Worm (Caenorhabditis elegans) whole organism, L1 larva: ENCODE results near the gene cec-4.

Experiments
- C04F5.9 ChIP-seq: sonication (generic microtip); optimal IDR thresholded peaks from 2 replicates; lab custom pipeline; 2016; ENCODE audit warnings: missing genetic modification characterization, missing compliant biosample characterization
- C34B4.2 ChIP-seq: sonication (generic microtip); optimal IDR thresholded peaks from 2 replicates; lab custom pipeline; 2017; ENCODE audit warnings: mild to moderate bottlenecking, missing genetic modification characterization, missing compliant biosample characterization
- F16B12.6 ChIP-seq: fragments of 150-350 bp; optimal IDR thresholded peaks from 2 replicates; lab custom pipeline; 2014; ENCODE audit warnings: missing biosample characterization, missing genetic modification characterization
- aly-2 ChIP-seq: fragments of 150-350 bp; optimal IDR thresholded peaks from 2 replicates; lab custom pipeline; 2014; ENCODE audit warnings: missing biosample characterization, missing genetic modification characterization
- ceh-63 ChIP-seq: fragments of 200-800 bp; sonication (Bioruptor generic); optimal IDR thresholded peaks from 2 replicates; lab custom pipeline; 2018; ENCODE audit warnings: mild to moderate bottlenecking, missing genetic modification characterization, missing compliant biosample characterization
- ceh-8 ChIP-seq: fragments of 200-800 bp; sonication (Bioruptor generic); optimal IDR thresholded peaks from 2 replicates; lab custom pipeline; 2018; ENCODE audit warnings: mild to moderate bottlenecking, missing genetic modification characterization, moderate library complexity, missing compliant biosample characterization
- ceh-90 ChIP-seq: sonication (generic microtip); optimal IDR thresholded peaks from 2 replicates; lab custom pipeline; 2016; ENCODE audit warnings: missing genetic modification characterization, missing compliant biosample characterization
- ces-1 ChIP-seq: fragments of 150-350 bp; optimal IDR thresholded peaks from 2 replicates; lab custom pipeline; 2014; ENCODE audit warnings: missing biosample characterization, missing genetic modification reagents, missing genetic modification characterization
- dsc-1 ChIP-seq: sonication (generic microtip); optimal IDR thresholded peaks from 2 replicates; lab custom pipeline; 2016; ENCODE audit warnings: mild to moderate bottlenecking, missing genetic modification characterization, missing compliant biosample characterization
- efl-1 ChIP-seq, 4 experiments: fragments of 150-350 bp; optimal IDR thresholded peaks in 3 of 4; peaks in 1 of 4; 1 replicate in 1 of 4; 2 replicates in 3 of 4; lab custom pipeline; 2014; ENCODE audit warnings: missing biosample characterization in 2 of 4, missing genetic modification characterization in 2 of 4, missing genetic modification reagents in 2 of 4
- efl-3 ChIP-seq: fragments of 200-800 bp; sonication (Bioruptor generic); optimal IDR thresholded peaks from 2 replicates; lab custom pipeline; 2018; ENCODE audit warnings: mild to moderate bottlenecking, missing genetic modification characterization, missing compliant biosample characterization
- egl-27 ChIP-seq, 2 experiments: fragments of 150-350 bp in 1 of 2; sonication (generic microtip); optimal IDR thresholded peaks; 3 replicates each; lab custom pipeline; 2017 to 2018; ENCODE audit warnings: missing biosample characterization in 2 of 2, missing genetic modification characterization in 2 of 2, missing genetic modification reagents in 2 of 2
- elt-3 ChIP-seq, 6 experiments: fragments of 150-350 bp in 1 of 6; sonication (generic microtip); optimal IDR thresholded peaks; 2 replicates each; lab custom pipeline; 2017 to 2018; ENCODE audit warnings: missing biosample characterization in 6 of 6, missing genetic modification characterization in 6 of 6, inconsistent platforms in 1 of 6
- fkh-10 ChIP-seq: sonication (generic microtip); optimal IDR thresholded peaks from 2 replicates; lab custom pipeline; 2017; ENCODE audit warnings: missing biosample characterization, missing genetic modification reagents, missing genetic modification characterization
- fkh-4 ChIP-seq: sonication (generic microtip); optimal IDR thresholded peaks from 2 replicates; lab custom pipeline; 2016; ENCODE audit warnings: missing compliant biosample characterization, missing genetic modification characterization, borderline replicate concordance
- fkh-8 ChIP-seq: sonication (generic microtip); optimal IDR thresholded peaks from 2 replicates; lab custom pipeline; 2016; ENCODE audit warnings: mild to moderate bottlenecking, missing genetic modification characterization, missing compliant biosample characterization
- fos-1 ChIP-seq: fragments of 150-350 bp; optimal IDR thresholded peaks from 2 replicates; lab custom pipeline; 2014; ENCODE audit warnings: missing biosample characterization, missing genetic modification characterization
- hlh-17 ChIP-seq: fragments of 200-800 bp; sonication (Bioruptor generic); optimal IDR thresholded peaks from 2 replicates; lab custom pipeline; 2018; ENCODE audit warnings: missing genetic modification characterization, mild to moderate bottlenecking, missing compliant biosample characterization, moderate library complexity, borderline replicate concordance
- hlh-4 ChIP-seq: sonication (generic microtip); optimal IDR thresholded peaks from 2 replicates; lab custom pipeline; 2016; ENCODE audit warnings: mild to moderate bottlenecking, missing genetic modification characterization, missing compliant biosample characterization
- hpl-2 ChIP-seq: fragments of 150-350 bp; optimal IDR thresholded peaks from 2 replicates; lab custom pipeline; 2014; ENCODE audit warnings: missing biosample characterization, missing genetic modification reagents, missing genetic modification characterization
- isw-1 ChIP-seq: fragments of 200-800 bp; sonication (Bioruptor generic); IDR thresholded peaks from 2 replicates; pipeline ENCODE4 v1.3.6; 2022; ENCODE audit warnings: missing genetic modification characterization, missing compliant biosample characterization
- jun-1 ChIP-seq: fragments of 150-350 bp; optimal IDR thresholded peaks from 2 replicates; lab custom pipeline; 2014; ENCODE audit warnings: missing biosample characterization, missing genetic modification reagents, missing genetic modification characterization
- lin-13 ChIP-seq: fragments of 150-350 bp; optimal IDR thresholded peaks from 2 replicates; lab custom pipeline; 2014; ENCODE audit warnings: missing biosample characterization, missing genetic modification reagents, missing genetic modification characterization
- lin-15B ChIP-seq: fragments of 150-350 bp; sonication (generic microtip); optimal IDR thresholded peaks from 3 replicates; lab custom pipeline; 2014; ENCODE audit warnings: missing biosample characterization, missing genetic modification characterization
- lsy-2 ChIP-seq, 2 experiments: fragments of 150-350 bp; optimal IDR thresholded peaks; 2 replicates each; lab custom pipeline; 2014; ENCODE audit warnings: missing biosample characterization in 2 of 2, missing genetic modification characterization in 2 of 2
- mab-9 ChIP-seq: fragments of 200-800 bp; sonication (Bioruptor generic); IDR thresholded peaks from 2 replicates; pipeline ENCODE4 v1.3.6; 2022; ENCODE audit warnings: missing genetic modification reagents, missing genetic modification characterization, missing compliant biosample characterization
- nhr-19 ChIP-seq: fragments of 200-800 bp; sonication (Bioruptor generic); conservative IDR thresholded peaks from 2 replicates; pipeline ENCODE4 v1.3.6; 2022; ENCODE audit warnings: missing genetic modification characterization, missing compliant biosample characterization
- nhr-237 ChIP-seq: fragments of 150-350 bp; optimal IDR thresholded peaks from 2 replicates; lab custom pipeline; 2014; ENCODE audit warnings: missing biosample characterization, missing genetic modification characterization
- nhr-28 ChIP-seq: fragments of 150-350 bp; optimal IDR thresholded peaks from 2 replicates; lab custom pipeline; 2014; ENCODE audit warnings: missing biosample characterization, missing genetic modification characterization
- nhr-47 ChIP-seq: sonication (generic microtip); optimal IDR thresholded peaks from 2 replicates; lab custom pipeline; 2016; ENCODE audit warnings: mild to moderate bottlenecking, missing genetic modification characterization, moderate library complexity, missing compliant biosample characterization
- nhr-76 ChIP-seq: sonication (generic microtip); optimal IDR thresholded peaks from 2 replicates; lab custom pipeline; 2017; ENCODE audit warnings: missing biosample characterization, missing genetic modification characterization
- nhr-77 ChIP-seq: fragments of 150-350 bp; optimal IDR thresholded peaks from 2 replicates; lab custom pipeline; 2014; ENCODE audit warnings: missing biosample characterization, missing genetic modification characterization
- nhr-84 ChIP-seq: sonication (generic microtip); optimal IDR thresholded peaks from 2 replicates; lab custom pipeline; 2017; ENCODE audit warnings: missing biosample characterization, missing genetic modification characterization
- nhr-85 ChIP-seq: sonication (generic microtip); peaks from one replicate; lab custom pipeline; 2016; ENCODE audit warnings: missing genetic modification characterization, inconsistent platforms, missing compliant biosample characterization
- pag-3 ChIP-seq: sonication (generic microtip); optimal IDR thresholded peaks from 2 replicates; lab custom pipeline; 2017; ENCODE audit warnings: missing genetic modification characterization, mild to moderate bottlenecking, missing compliant biosample characterization, antibody characterized with exemption, borderline replicate concordance; ENCODE audit not compliant: insufficient read depth
- pax-3 ChIP-seq: fragments of 200-800 bp; sonication (Bioruptor generic); optimal IDR thresholded peaks from 2 replicates; lab custom pipeline; 2018; ENCODE audit warnings: mild to moderate bottlenecking, missing genetic modification characterization, moderate library complexity, missing compliant biosample characterization
- pqm-1 ChIP-seq: sonication (generic microtip); optimal IDR thresholded peaks from 3 replicates; lab custom pipeline; 2017; ENCODE audit warnings: missing biosample characterization, missing genetic modification characterization
- rnt-1 ChIP-seq: sonication (generic microtip); optimal IDR thresholded peaks from 2 replicates; lab custom pipeline; 2016; ENCODE audit warnings: mild to moderate bottlenecking, missing genetic modification characterization, moderate library complexity, missing compliant biosample characterization
- skn-1 ChIP-seq: fragments of 150-350 bp; optimal IDR thresholded peaks from 2 replicates; lab custom pipeline; 2014; ENCODE audit warnings: missing biosample characterization, missing genetic modification characterization
- snpc-4 ChIP-seq: fragments of 150-350 bp; optimal IDR thresholded peaks from 2 replicates; lab custom pipeline; 2014; ENCODE audit warnings: missing biosample characterization, missing genetic modification characterization
- sup-37 ChIP-seq: fragments of 200-800 bp; sonication (Bioruptor generic); optimal IDR thresholded peaks from 2 replicates; lab custom pipeline; 2018; ENCODE audit warnings: mild to moderate bottlenecking, missing genetic modification characterization, missing compliant biosample characterization
- swsn-7 ChIP-seq: sonication (generic microtip); optimal IDR thresholded peaks from 2 replicates; lab custom pipeline; 2016; ENCODE audit warnings: missing genetic modification characterization, missing compliant biosample characterization
- tbx-2 ChIP-seq: sonication (generic microtip); optimal IDR thresholded peaks from 2 replicates; lab custom pipeline; 2016; ENCODE audit warnings: missing genetic modification characterization, missing compliant biosample characterization
- unc-130 ChIP-seq: fragments of 150-350 bp; optimal IDR thresholded peaks from 2 replicates; lab custom pipeline; 2017; ENCODE audit warnings: missing biosample characterization, missing genetic modification characterization, inconsistent platforms
- unc-30 ChIP-seq: sonication (generic microtip); optimal IDR thresholded peaks from 2 replicates; lab custom pipeline; 2017; ENCODE audit warnings: missing biosample characterization, missing genetic modification characterization
- unc-62 ChIP-seq: fragments of 150-350 bp; optimal IDR thresholded peaks from 2 replicates; lab custom pipeline; 2014; ENCODE audit warnings: missing biosample characterization, missing genetic modification reagents, missing genetic modification characterization
- unc-98 ChIP-seq: fragments of 200-800 bp; sonication (Bioruptor generic); IDR thresholded peaks from 2 replicates; pipeline ENCODE4 v1.3.6; 2022; ENCODE audit warnings: missing genetic modification characterization, missing compliant biosample characterization
- xbp-1 ChIP-seq: sonication (generic microtip); optimal IDR thresholded peaks from 2 replicates; lab custom pipeline; 2016; ENCODE audit warnings: missing genetic modification characterization, missing compliant biosample characterization
- zag-1 ChIP-seq: fragments of 150-350 bp; optimal IDR thresholded peaks from 2 replicates; lab custom pipeline; 2014; ENCODE audit warnings: missing biosample characterization, missing genetic modification characterization
- zip-4 ChIP-seq: fragments of 200-800 bp; sonication (Bioruptor generic); optimal IDR thresholded peaks from 2 replicates; lab custom pipeline; 2018; ENCODE audit warnings: mild to moderate bottlenecking, missing genetic modification characterization, moderate library complexity, missing compliant biosample characterization

Gene cec-4

ce11 chrIV:7547843-7548578, 27.5 kb upstream of the cec-4 start, which contains the start of the genes cdd-2 and oef-1:
cdd-2 (minus strand) TSS chrIV:7547893.
oef-1 (plus strand) TSS chrIV:7548417.
- no peak for TF ChIP-seq isw-1 (GFP tag; lab: Robert Waterston, UW)

DNA sequence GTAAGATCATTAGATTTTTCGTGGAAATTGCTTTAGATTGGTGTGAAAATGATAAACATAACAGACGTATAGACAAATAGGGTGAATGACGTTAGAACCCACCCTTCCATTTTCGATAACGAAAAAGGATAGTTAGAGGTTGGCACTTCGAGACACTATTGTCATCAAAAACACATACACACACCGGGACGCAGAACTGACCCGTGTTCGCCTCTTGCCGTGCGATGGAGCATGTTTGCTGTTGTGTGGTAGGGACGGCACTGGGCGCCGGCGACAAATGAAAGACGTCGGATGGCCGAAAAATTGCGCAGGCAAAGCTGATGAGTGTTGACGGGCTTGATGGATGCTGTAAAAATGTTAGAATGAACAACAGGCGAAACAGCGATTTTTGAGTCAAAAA, 25.7 kb upstream of the cec-4 start:
- TF ChIP-seq efl-3 (GFP tag; lab: Kevin White, UChicago): no peak
- peak; percentile 89 for TF ChIP-seq skn-1
- no peak for TF ChIP-seq nhr-77 (tag; lab: Kevin White, UChicago)
- no peak for TF ChIP-seq egl-27 (tag; optimal IDR thresholded peaks at IDR 0.05; lab: Kevin White, UChicago)
- no peak for TF ChIP-seq hpl-2 (GFP tag; lab: Kevin White, UChicago)
- TF ChIP-seq lin-15B: peak; percentile 20
- no peak for TF ChIP-seq pqm-1 (tag; lab: Kevin White, UChicago)
- no peak for TF ChIP-seq pag-3 (tag; lab: Kevin White, UChicago)
- TF ChIP-seq snpc-4 (tag; lab: Kevin White, UChicago): no peak
- TF ChIP-seq elt-3 (tag; optimal IDR thresholded peaks at IDR 0.05; lab: Kevin White, UChicago): no peak
- TF ChIP-seq nhr-237 (tag; lab: Kevin White, UChicago): no peak
- TF ChIP-seq nhr-85 (tag; lab: Kevin White, UChicago): no peak
- TF ChIP-seq nhr-76: no peak
- no peak for TF ChIP-seq dsc-1 (tag; lab: Kevin White, UChicago)
- TF ChIP-seq fkh-10 (GFP tag; lab: Kevin White, UChicago): no peak
- TF ChIP-seq unc-62 (GFP tag; lab: Kevin White, UChicago): no peak
- TF ChIP-seq nhr-28 (tag; lab: Kevin White, UChicago): no peak
- no peak for TF ChIP-seq zip-4 (GFP tag; lab: Kevin White, UChicago)
- no peak for TF ChIP-seq ceh-90
- no peak for TF ChIP-seq swsn-7 (tag; lab: Kevin White, UChicago)
- no peak for TF ChIP-seq sup-37 (GFP tag; lab: Kevin White, UChicago)
- no peak for TF ChIP-seq hlh-4 (tag; lab: Kevin White, UChicago)
- TF ChIP-seq C34B4.2 (tag; lab: Kevin White, UChicago): no peak
- TF ChIP-seq tbx-2: no peak
- TF ChIP-seq nhr-47: no peak
- no peak for TF ChIP-seq aly-2 (tag; lab: Kevin White, UChicago)
- TF ChIP-seq mab-9: no peak
- no peak for TF ChIP-seq nhr-84 (tag; lab: Kevin White, UChicago)
- no peak for TF ChIP-seq C04F5.9 (tag; lab: Kevin White, UChicago)
- TF ChIP-seq xbp-1: no peak
- no peak for TF ChIP-seq fos-1 (tag; lab: Kevin White, UChicago)
- no peak for TF ChIP-seq nhr-19
- peak in 1 of 2 experiments; percentile 31 for TF ChIP-seq lsy-2 (tag; optimal IDR thresholded peaks at IDR 0.05; lab: Kevin White, UChicago)
- TF ChIP-seq zag-1 (tag; lab: Kevin White, UChicago): no peak
- peak; percentile 13 to 46 for TF ChIP-seq efl-1 (optimal IDR thresholded peaks at IDR 0.05; lab: Kevin White, UChicago)
- TF ChIP-seq efl-1 (GFP tag; optimal IDR thresholded peaks at IDR 0.05 in 1 of 2; lab: Kevin White, UChicago): peak in 1 of 2 experiments; percentile 45
- TF ChIP-seq ceh-63 (GFP tag; lab: Kevin White, UChicago): no peak
- no peak for TF ChIP-seq jun-1
- TF ChIP-seq ces-1 (GFP tag; lab: Kevin White, UChicago): no peak
- TF ChIP-seq F16B12.6 (tag; lab: Kevin White, UChicago): peak; percentile 29
- TF ChIP-seq unc-30 (tag; lab: Kevin White, UChicago): no peak
- TF ChIP-seq unc-130 (tag; lab: Kevin White, UChicago): no peak
- TF ChIP-seq fkh-8 (tag; lab: Kevin White, UChicago): no peak
- no peak for TF ChIP-seq fkh-4 (tag; lab: Kevin White, UChicago)
- TF ChIP-seq pax-3 (tag; lab: Kevin White, UChicago): no peak
- TF ChIP-seq unc-98 (GFP tag; lab: Robert Waterston, UW): no peak
- peak; percentile 34 for TF ChIP-seq rnt-1 (tag; lab: Kevin White, UChicago)
- no peak for TF ChIP-seq lin-13 (GFP tag; lab: Kevin White, UChicago)
- no peak for TF ChIP-seq ceh-8
- no peak for TF ChIP-seq hlh-17 (GFP tag; lab: Kevin White, UChicago)
